Worm (Caenorhabditis elegans): ENCODE results near the gene D1014.13.

D1014.13 gene

DNA sequence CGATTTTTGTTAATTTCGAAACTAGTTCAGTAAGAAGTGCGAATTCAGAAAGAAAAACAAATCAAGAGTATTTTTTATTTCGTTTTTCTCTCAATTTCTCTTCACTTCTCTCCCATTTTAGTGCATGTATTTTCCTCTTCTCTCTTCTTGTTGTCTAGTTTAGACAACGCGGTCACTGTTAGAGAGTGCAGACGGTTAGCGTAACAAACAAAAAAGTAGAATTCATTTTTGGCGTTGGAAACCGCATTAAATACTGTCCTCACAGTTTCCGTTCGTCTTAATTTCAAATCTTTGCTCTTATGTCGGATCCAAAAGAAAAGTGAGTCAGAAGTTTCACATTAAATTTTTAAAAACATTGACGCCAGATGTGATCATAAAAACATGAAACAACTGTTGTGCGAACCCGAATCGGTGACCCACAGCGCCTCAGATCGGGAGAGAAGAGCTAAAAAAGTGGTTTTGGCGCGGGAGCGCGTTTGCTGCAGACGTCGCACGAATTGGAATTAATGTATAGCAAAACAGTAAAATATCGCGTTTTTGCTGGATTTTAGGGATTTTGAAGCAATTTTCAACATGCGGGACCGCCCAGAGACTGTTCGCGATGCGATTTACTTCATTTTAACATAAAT lies 33.6 kb downstream of the D1014.13 start, which contains the start of gene srp-7:
Gene srp-7, plus strand, starts transcription at position 213 of the 629 bp plus-strand sequence.
- TF ChIP-seq ztf-23 (GFP tag; IDR thresholded peaks at IDR 0.05) (no peak), flt-1 (GFP tag; IDR thresholded peaks at IDR 0.05) (no peak), tab-1 (GFP tag; IDR thresholded peaks at IDR 0.05) (no peak), med-1 (GFP tag; optimal IDR thresholded peaks at IDR 0.05; ENCODE audit: insufficient read depth) (no peak), cog-1 (tag; optimal IDR thresholded peaks at IDR 0.05) (no peak), T22C8.4 (GFP tag; IDR thresholded peaks at IDR 0.05) (no peak), ref-1 (GFP tag; conservative IDR thresholded peaks at IDR 0.05) (no peak), ztf-29 (GFP tag; IDR thresholded peaks at IDR 0.05) (no peak), klf-2 (GFP tag; conservative IDR thresholded peaks at IDR 0.05) (no peak)

DNA sequence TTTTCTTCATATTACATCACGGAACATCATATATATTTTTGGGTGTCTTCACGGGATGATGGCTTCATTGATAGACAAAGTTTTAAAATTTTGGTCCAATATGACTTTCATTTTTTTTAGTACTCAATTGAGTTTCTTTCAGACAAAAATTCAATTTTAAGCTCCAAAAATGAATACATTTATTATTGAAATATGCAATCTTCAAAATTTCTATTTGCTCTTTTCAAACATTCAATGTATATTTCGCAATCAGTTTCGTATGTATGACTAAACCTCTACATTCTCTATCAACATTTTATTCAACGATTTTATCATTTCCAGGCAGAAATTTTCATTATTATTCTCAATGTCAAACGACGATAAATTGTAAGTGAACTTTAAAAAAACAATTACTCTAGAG lies 38.0 kb downstream of the D1014.13 start, which contains the start of gene srp-8:
Gene srp-8, plus strand, starts transcription at position 301 of the 400 bp plus-strand sequence.
- TF ChIP-seq ztf-23 (GFP tag; IDR thresholded peaks at IDR 0.05) = no peak
- no peak for TF ChIP-seq cog-1 (tag; optimal IDR thresholded peaks at IDR 0.05)
- no peak for TF ChIP-seq tab-1 (GFP tag; IDR thresholded peaks at IDR 0.05)
- TF ChIP-seq med-1 (GFP tag; optimal IDR thresholded peaks at IDR 0.05; ENCODE audit: insufficient read depth) = no peak
- no peak for TF ChIP-seq ref-1 (GFP tag; conservative IDR thresholded peaks at IDR 0.05)
- TF ChIP-seq klf-2 (GFP tag; conservative IDR thresholded peaks at IDR 0.05) = no peak
- no peak for TF ChIP-seq T22C8.4 (GFP tag; IDR thresholded peaks at IDR 0.05)
- no peak for TF ChIP-seq ztf-29 (GFP tag; IDR thresholded peaks at IDR 0.05)
- TF ChIP-seq flt-1 (GFP tag; IDR thresholded peaks at IDR 0.05) = no peak

DNA sequence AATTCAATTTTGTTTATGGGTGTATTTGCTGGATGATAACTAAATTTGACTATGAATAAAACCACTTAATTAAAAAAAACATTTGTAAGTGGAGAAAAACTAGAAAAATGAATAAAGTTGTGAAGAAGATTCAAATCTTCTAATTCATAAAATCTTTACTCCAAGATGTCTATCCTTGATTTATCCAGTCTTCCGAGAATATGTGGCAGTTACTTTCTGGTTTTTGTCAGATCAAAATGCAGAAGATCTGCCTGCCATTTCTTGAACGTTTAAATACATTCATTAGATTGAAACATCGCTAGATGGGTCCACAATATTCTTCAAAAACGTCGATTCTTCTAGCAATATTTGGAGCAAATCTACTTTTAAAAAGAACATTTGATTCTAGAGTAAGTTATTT lies 40.3 kb downstream of the D1014.13 start, which contains the start of gene F20D6.2:
Gene F20D6.2, plus strand, starts transcription at position 301 of the 400 bp plus-strand sequence.
- TF ChIP-seq tab-1 (GFP tag; IDR thresholded peaks at IDR 0.05) (no peak), med-1 (GFP tag; optimal IDR thresholded peaks at IDR 0.05; ENCODE audit: insufficient read depth) (no peak), ztf-29 (GFP tag; IDR thresholded peaks at IDR 0.05) (no peak), ref-1 (GFP tag; conservative IDR thresholded peaks at IDR 0.05) (no peak), klf-2 (GFP tag; conservative IDR thresholded peaks at IDR 0.05) (no peak), flt-1 (GFP tag; IDR thresholded peaks at IDR 0.05) (no peak), T22C8.4 (GFP tag; IDR thresholded peaks at IDR 0.05) (no peak), ztf-23 (GFP tag; IDR thresholded peaks at IDR 0.05) (no peak), cog-1 (tag; optimal IDR thresholded peaks at IDR 0.05) (no peak)

DNA sequence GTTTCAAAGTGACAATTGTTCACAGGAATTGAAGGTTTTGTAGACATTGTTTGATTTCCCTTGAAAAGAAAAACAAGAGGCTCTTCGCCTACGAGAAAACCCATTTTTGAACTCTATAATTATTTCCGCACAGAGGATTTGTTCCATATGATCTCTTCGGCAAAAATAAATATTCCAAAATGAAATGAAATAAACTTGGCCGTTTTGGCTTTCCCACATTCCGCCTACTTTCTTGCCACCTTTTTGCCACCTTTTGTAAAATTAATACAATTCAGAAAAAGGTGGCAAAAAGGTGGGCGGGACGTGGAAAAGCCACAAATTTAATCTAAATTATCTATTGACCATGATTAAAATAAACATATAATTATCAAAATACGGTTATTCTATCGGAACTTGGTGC lies 43.0 kb downstream of the D1014.13 start, which contains the start of gene F20D6.15:
Gene F20D6.15, minus strand, starts transcription at position 47 of the 400 bp plus-strand sequence.
- no peak for TF ChIP-seq med-1 (GFP tag; optimal IDR thresholded peaks at IDR 0.05; ENCODE audit: insufficient read depth)
- TF ChIP-seq ztf-23 (GFP tag; IDR thresholded peaks at IDR 0.05) = no peak
- TF ChIP-seq cog-1 (tag; optimal IDR thresholded peaks at IDR 0.05) = no peak
- TF ChIP-seq klf-2 (GFP tag; conservative IDR thresholded peaks at IDR 0.05) = no peak
- no peak for TF ChIP-seq flt-1 (GFP tag; IDR thresholded peaks at IDR 0.05)
- TF ChIP-seq ref-1 (GFP tag; conservative IDR thresholded peaks at IDR 0.05) = no peak
- TF ChIP-seq tab-1 (GFP tag; IDR thresholded peaks at IDR 0.05) = no peak
- TF ChIP-seq ztf-29 (GFP tag; IDR thresholded peaks at IDR 0.05) = no peak

DNA sequence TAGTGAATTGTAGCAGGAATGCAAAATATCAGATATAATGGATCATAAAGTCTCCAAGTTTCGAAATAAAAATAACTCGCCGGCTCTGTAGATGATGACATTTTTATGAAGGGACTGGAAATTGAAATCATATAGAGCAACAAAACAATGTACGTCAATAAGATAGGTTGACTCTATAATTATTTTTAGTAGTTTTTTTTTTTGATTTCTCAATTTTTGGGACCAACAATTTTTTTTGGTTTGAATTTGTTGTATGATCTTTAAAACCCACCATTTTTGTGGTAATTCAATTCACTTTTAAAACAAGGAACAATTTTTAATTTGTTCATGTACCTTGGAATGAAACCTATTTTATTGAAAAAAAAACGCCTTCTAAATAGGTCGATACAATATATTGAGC lies 44.6 kb downstream of the D1014.13 start, which contains the start of gene F20D6.12:
Gene F20D6.12, minus strand, starts transcription at position 101 of the 400 bp plus-strand sequence.
- TF ChIP-seq tab-1 (GFP tag; IDR thresholded peaks at IDR 0.05) (no peak), ref-1 (GFP tag; conservative IDR thresholded peaks at IDR 0.05) (no peak), med-1 (GFP tag; optimal IDR thresholded peaks at IDR 0.05; ENCODE audit: insufficient read depth) (no peak), klf-2 (GFP tag; conservative IDR thresholded peaks at IDR 0.05) (no peak), ztf-23 (GFP tag; IDR thresholded peaks at IDR 0.05) (no peak), T22C8.4 (GFP tag; IDR thresholded peaks at IDR 0.05) (no peak), cog-1 (tag; optimal IDR thresholded peaks at IDR 0.05) (no peak), ztf-29 (GFP tag; IDR thresholded peaks at IDR 0.05) (no peak)

DNA sequence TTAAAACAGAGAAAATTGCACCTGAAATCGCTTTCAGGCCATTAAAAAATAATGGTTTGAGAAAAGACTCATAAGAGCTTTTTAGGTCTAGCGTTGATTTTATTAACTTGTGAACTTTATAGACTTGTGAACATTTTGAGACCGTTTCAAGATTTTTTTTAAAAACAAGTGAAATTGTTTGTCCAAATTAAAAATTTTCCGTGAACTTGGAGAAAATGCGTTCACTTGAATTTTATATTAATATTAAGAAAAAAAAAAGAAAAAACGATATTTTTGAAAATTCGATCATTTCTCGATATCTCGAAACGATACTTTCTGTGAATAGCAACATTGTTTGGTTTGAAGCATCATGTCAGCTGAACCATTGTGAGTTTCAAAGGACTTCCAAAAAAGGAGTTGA lies 45.0 kb downstream of the D1014.13 start, which contains the start of gene F20D6.1:
Gene F20D6.1, plus strand, starts transcription at position 301 of the 400 bp plus-strand sequence.
- no peak for TF ChIP-seq T22C8.4 (GFP tag; IDR thresholded peaks at IDR 0.05)

DNA sequence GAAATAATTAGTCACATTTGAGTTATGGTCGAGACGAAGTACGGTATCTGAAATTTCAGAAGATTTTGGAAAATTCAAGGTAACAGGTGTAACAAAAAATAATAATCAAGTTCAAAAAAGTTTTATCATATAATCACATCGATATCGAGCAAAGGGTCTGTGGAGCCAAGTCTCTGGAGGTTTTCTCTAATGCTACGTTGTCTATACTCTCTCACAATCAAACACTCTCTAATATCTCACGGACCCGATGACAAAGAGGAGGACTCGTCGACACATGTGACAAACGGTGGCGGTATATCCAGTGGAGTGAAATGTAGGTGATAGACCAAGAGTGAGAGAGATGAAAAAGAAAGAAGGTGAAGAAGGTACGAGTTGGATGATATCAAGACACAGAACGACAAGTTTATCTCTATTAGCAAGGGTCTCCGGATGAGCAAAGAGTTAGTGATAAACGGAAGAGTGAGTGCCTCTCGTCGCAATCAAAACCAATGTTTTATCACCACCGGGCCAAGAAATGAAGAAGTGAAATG lies 50.5 kb downstream of the D1014.13 start, which contains the start of gene F20D6.10:
Gene F20D6.10, minus strand, starts transcription at position 51 of the 530 bp plus-strand sequence.
- TF ChIP-seq ztf-29 (GFP tag; IDR thresholded peaks at IDR 0.05) (no peak), med-1 (GFP tag; optimal IDR thresholded peaks at IDR 0.05; ENCODE audit: insufficient read depth) (no peak), ref-1 (GFP tag; conservative IDR thresholded peaks at IDR 0.05) (no peak), klf-2 (GFP tag; conservative IDR thresholded peaks at IDR 0.05) (no peak), ztf-23 (GFP tag; IDR thresholded peaks at IDR 0.05) (no peak), flt-1 (GFP tag; IDR thresholded peaks at IDR 0.05) (no peak), T22C8.4 (GFP tag; IDR thresholded peaks at IDR 0.05) (no peak), tab-1 (GFP tag; IDR thresholded peaks at IDR 0.05) (no peak), cog-1 (tag; optimal IDR thresholded peaks at IDR 0.05) (no peak)

DNA sequence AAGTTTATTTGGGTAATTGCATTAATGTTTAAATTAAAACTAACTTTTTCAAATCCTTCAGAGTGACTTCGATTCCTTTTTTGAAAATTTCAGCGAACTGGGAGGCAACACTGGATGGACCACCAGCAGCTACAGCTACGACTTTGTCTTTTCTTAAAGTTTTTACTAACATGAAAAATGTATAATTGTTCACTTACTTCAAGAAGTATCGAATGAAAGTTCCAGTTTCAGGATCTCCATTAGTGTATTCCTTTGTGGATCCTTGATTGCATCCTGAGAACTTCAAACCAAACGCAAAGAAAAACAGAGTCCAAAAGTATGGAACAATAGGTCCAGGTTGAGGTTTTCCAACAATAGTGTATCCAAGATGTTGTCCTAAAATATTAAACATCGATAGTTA lies 51.6 kb downstream of the D1014.13 start:
- TF ChIP-seq klf-2 (GFP tag; conservative IDR thresholded peaks at IDR 0.05) (no peak), T22C8.4 (GFP tag; IDR thresholded peaks at IDR 0.05) (no peak), ztf-23 (GFP tag; IDR thresholded peaks at IDR 0.05) (no peak), flt-1 (GFP tag; IDR thresholded peaks at IDR 0.05) (no peak), med-1 (GFP tag; optimal IDR thresholded peaks at IDR 0.05; ENCODE audit: insufficient read depth) (no peak), ref-1 (GFP tag; conservative IDR thresholded peaks at IDR 0.05) (no peak), ztf-29 (GFP tag; IDR thresholded peaks at IDR 0.05) (no peak), tab-1 (GFP tag; IDR thresholded peaks at IDR 0.05) (no peak), cog-1 (tag; optimal IDR thresholded peaks at IDR 0.05) (no peak)

DNA sequence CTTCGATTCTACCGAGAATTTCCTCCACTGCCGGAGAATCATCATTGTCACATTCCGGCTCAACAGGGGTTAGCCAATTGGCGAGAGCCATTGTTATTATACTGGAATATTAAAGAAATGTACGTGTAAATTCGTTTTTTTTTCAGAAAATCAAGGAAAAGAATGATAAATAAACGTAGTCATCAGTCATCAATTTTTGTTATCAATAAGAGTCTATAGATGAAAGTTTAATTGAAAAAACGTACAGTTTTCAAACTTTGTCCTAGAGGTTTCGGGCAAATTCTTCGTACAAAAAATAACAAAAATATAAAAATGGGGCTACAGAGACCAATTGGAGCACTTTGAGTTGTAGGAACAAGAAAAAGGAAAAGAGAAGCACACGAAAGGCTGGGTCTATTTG lies 53.6 kb downstream of the D1014.13 start, which contains the start of gene F20D6.11:
Gene F20D6.11, minus strand, starts transcription at position 101 of the 400 bp plus-strand sequence.
- no peak for TF ChIP-seq flt-1 (GFP tag; IDR thresholded peaks at IDR 0.05)
- TF ChIP-seq med-1 (GFP tag; optimal IDR thresholded peaks at IDR 0.05; ENCODE audit: insufficient read depth) = no peak
- TF ChIP-seq tab-1 (GFP tag; IDR thresholded peaks at IDR 0.05) = no peak
- no peak for TF ChIP-seq klf-2 (GFP tag; conservative IDR thresholded peaks at IDR 0.05)
- no peak for TF ChIP-seq ref-1 (GFP tag; conservative IDR thresholded peaks at IDR 0.05)

Data from whole organism, midembryonic.